Worm (Caenorhabditis elegans) whole organism, L4 larva: ENCODE results near the gene F59A2.5.

Experiments used
- ceh-20 ChIP-seq: fragments of 200-800 bp; sonication (Bioruptor generic); IDR thresholded peaks from 2 replicates; pipeline ENCODE4 v1.3.6; 2022; ENCODE audit warnings: missing genetic modification reagents, missing genetic modification characterization, missing compliant biosample characterization
- dve-1 ChIP-seq: sonication (generic microtip); optimal IDR thresholded peaks from 2 replicates; lab custom pipeline; 2017; ENCODE audit warnings: antibody characterized with exemption, mild to moderate bottlenecking, missing genetic modification characterization, missing compliant biosample characterization; ENCODE audit not compliant: insufficient read depth
- egl-27 ChIP-seq: sonication (generic microtip); optimal IDR thresholded peaks from 3 replicates; lab custom pipeline; 2017; ENCODE audit warnings: missing biosample characterization, missing genetic modification reagents, missing genetic modification characterization
- madf-9 ChIP-seq: fragments of 200-800 bp; sonication (Bioruptor generic); conservative IDR thresholded peaks from 2 replicates; pipeline ENCODE4 v1.3.6; 2022; ENCODE audit warnings: missing genetic modification reagents, missing genetic modification characterization, missing compliant biosample characterization
- nhr-77 ChIP-seq: fragments of 150-350 bp; optimal IDR thresholded peaks from 2 replicates; lab custom pipeline; 2014; ENCODE audit warnings: missing biosample characterization, missing genetic modification characterization

- no peak for TF ChIP-seq nhr-77 (tag; lab: Kevin White, UChicago)
- TF ChIP-seq madf-9 (GFP tag; lab: Robert Waterston, UW), result no peak
- no peak for TF ChIP-seq egl-27 (tag; lab: Kevin White, UChicago)
- no peak for TF ChIP-seq ceh-20 (GFP tag; lab: Robert Waterston, UW)
- TF ChIP-seq dve-1 (tag; lab: Kevin White, UChicago), result no peak
Observed at ce11 chrIII:3381866-3382265, 22.8 kb upstream of the F59A2.5 start.
